Fruit fly (Drosophila melanogaster) S2 (cell line): ENCODE measurements around the gene CG18731.

Experiments
- CG8478 ChIP-seq: fragments of >200 bp; optimal IDR thresholded peaks from 2 replicates; lab custom pipeline; 2018
- CTCF ChIP-seq, 2 experiments: fragments of >200 bp; optimal IDR thresholded peaks; 2 replicates each; lab custom pipeline; 2018

dm6 chr3R:29767236-29767635 is 42.4 kb downstream of the CG18731 start:
- TF ChIP-seq CG8478 (lab: Kevin White, UChicago) (no peak), CTCF (optimal IDR thresholded peaks at IDR 0.05; lab: Kevin White, UChicago) (no peak)
